Worm (Caenorhabditis elegans) whole organism, midembryonic: ENCODE results near the gene C31H1.2.

Experiments used
- T22C8.4 ChIP-seq: fragments of 200-800 bp; sonication (Bioruptor generic); IDR thresholded peaks from 2 replicates; pipeline ENCODE4 v1.3.6; 2022; ENCODE audit warnings: missing genetic modification characterization, missing compliant biosample characterization
- cog-1 ChIP-seq: sonication (generic microtip); optimal IDR thresholded peaks from 2 replicates; lab custom pipeline; 2016; ENCODE audit warnings: missing genetic modification characterization, missing compliant biosample characterization
- flt-1 ChIP-seq: fragments of 200-800 bp; sonication (Bioruptor generic); IDR thresholded peaks from 2 replicates; pipeline ENCODE4 v1.3.6; 2022; ENCODE audit warnings: missing genetic modification characterization, missing compliant biosample characterization
- ref-1 ChIP-seq: fragments of 200-800 bp; sonication (Bioruptor generic); conservative IDR thresholded peaks from 2 replicates; pipeline ENCODE4 v1.3.6; 2022; ENCODE audit warnings: missing genetic modification reagents, missing genetic modification characterization, missing compliant biosample characterization

DNA sequence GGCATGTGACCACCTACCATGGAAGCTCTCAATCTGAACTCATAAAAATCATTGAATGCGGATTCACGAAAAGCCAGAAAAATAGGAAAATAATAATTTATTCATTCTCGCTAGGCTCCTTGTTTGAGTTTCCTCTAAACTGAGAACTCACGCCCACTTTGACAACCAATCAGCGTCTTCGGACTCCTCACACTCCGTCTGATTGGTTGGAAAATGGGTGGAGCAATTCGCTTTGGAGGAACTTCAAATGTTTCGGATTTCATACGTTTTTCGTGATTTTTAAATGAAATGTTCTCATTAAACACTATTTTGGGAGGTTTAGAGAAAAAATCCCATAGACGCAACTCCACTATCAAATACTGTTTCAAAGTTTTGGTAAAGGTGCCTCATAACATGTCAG lies 51.8 kb downstream of the C31H1.2 start:
- TF ChIP-seq ref-1 (GFP tag; lab: Robert Waterston, UW) = no peak
- TF ChIP-seq cog-1 = no peak
- no peak for TF ChIP-seq T22C8.4 (GFP tag; lab: Robert Waterston, UW)
- no peak for TF ChIP-seq flt-1
